Worm (Caenorhabditis elegans): Measurements from ENCODE around the gene F28C10.1.

DNA sequence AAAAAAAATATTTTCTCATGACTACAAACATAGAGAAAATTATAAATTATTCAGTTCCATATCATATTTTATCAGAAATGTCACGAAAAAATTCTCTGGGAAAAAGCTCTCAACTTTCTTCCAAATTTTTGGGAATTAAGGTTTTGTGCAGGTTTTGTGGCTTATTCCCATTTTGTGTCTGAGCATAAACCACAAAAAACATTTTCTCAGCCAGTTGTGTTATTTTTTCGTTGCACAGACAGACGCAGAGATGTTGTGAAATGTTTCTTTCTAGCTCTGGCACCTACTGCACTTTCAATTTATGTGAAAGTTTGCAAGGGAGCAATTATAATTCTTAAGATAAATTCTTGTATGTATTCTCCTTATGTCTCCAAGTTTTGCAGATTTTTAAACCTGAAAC, 32.2 kb downstream of the F28C10.1 start:
- TF ChIP-seq tbx-9 (tag; optimal IDR thresholded peaks at IDR 0.05; ENCODE audit: borderline replicate concordance) (no peak), repo-1 (tag; optimal IDR thresholded peaks at IDR 0.05) (no peak)

All from whole organism, young adult.